Worm (Caenorhabditis elegans) whole organism, L4/young adult: ENCODE measurements around the gene C05C10.3.

ENCODE experiments used
- W03F9.2 ChIP-seq: fragments of 150-350 bp; optimal IDR thresholded peaks from 2 replicates; lab custom pipeline; 2014; ENCODE audit warnings: missing biosample characterization, missing genetic modification characterization
- dao-5 ChIP-seq: sonication (generic microtip); optimal IDR thresholded peaks from 2 replicates; lab custom pipeline; 2016; ENCODE audit warnings: missing genotype, missing genetic modification characterization, moderate library complexity, missing compliant biosample characterization
- him-1 ChIP-seq: sonication (generic microtip); optimal IDR thresholded peaks from 2 replicates; lab custom pipeline; 2016; ENCODE audit warnings: missing genotype, missing genetic modification reagents, missing genetic modification characterization, missing compliant biosample characterization

C05C10.3 gene

ce11 chrII:9891823-9892222, 44.9 kb downstream of the C05C10.3 start:
- TF ChIP-seq dao-5 (tag; lab: Kevin White, UChicago): no peak
- no peak for TF ChIP-seq him-1 (tag; lab: Kevin White, UChicago)
- no peak for TF ChIP-seq W03F9.2 (tag; lab: Kevin White, UChicago)

ce11 chrII:9891031-9891689, 45.5 kb downstream of the C05C10.3 start, which contains the start of gene vgln-1:
Gene vgln-1 (minus strand): TSS chrII:9891081.
- TF ChIP-seq W03F9.2 (tag; lab: Kevin White, UChicago) (no peak), him-1 (tag; lab: Kevin White, UChicago) (no peak), dao-5 (tag; lab: Kevin White, UChicago) (no peak)

- no peak for TF ChIP-seq him-1 (tag; lab: Kevin White, UChicago)
- no peak for TF ChIP-seq W03F9.2 (tag; lab: Kevin White, UChicago)
- no peak for TF ChIP-seq dao-5 (tag; lab: Kevin White, UChicago)
Measured at ce11 chrII:9888549-9888948, 48.1 kb downstream of the C05C10.3 start.

ce11 chrII:9886216-9886615, 50.5 kb downstream of the C05C10.3 start, which contains the start of gene algn-8:
Gene algn-8 (minus strand): TSS chrII:9886442.
- no peak for TF ChIP-seq W03F9.2 (tag; lab: Kevin White, UChicago)
- no peak for TF ChIP-seq him-1 (tag; lab: Kevin White, UChicago)
- TF ChIP-seq dao-5 (tag; lab: Kevin White, UChicago): no peak
